Worm (Caenorhabditis elegans): Measurements from ENCODE around the gene old-1.

The old-1 gene

ce11 chrII:9827852-9828251 is 40.7 kb downstream of the old-1 start, which contains the start of gene eyg-1:
TSS of gene eyg-1 (minus strand) at chrII:9827952.
- TF ChIP-seq hnd-1 (tag; optimal IDR thresholded peaks at IDR 0.05): no peak
- no peak for TF ChIP-seq hmg-4 (GFP tag; optimal IDR thresholded peaks at IDR 0.05)
- TF ChIP-seq sea-1 (GFP tag; conservative IDR thresholded peaks at IDR 0.05): no peak
- TF ChIP-seq aly-1 (tag; optimal IDR thresholded peaks at IDR 0.05): no peak
- no peak for TF ChIP-seq scrt-1 (GFP tag; IDR thresholded peaks at IDR 0.05)
- no peak for TF ChIP-seq hmbx-1 (tag; optimal IDR thresholded peaks at IDR 0.05)
- no peak for TF ChIP-seq ceh-36 (tag; optimal IDR thresholded peaks at IDR 0.05)
- TF ChIP-seq flt-1 (GFP tag; IDR thresholded peaks at IDR 0.05): no peak
- TF ChIP-seq pes-1 (GFP tag; IDR thresholded peaks at IDR 0.05): no peak

ce11 chrII:9826946-9827345 is 41.6 kb downstream of the old-1 start:
- TF ChIP-seq hmg-4 (GFP tag; optimal IDR thresholded peaks at IDR 0.05) (no peak), ama-1 (optimal IDR thresholded peaks at IDR 0.05) (no peak), hmbx-1 (tag; optimal IDR thresholded peaks at IDR 0.05) (no peak), F13C5.2 (tag; optimal IDR thresholded peaks at IDR 0.05) (no peak), ceh-36 (tag; optimal IDR thresholded peaks at IDR 0.05) (no peak), ceh-13 (GFP tag; optimal IDR thresholded peaks at IDR 0.05) (no peak), pes-1 (GFP tag; IDR thresholded peaks at IDR 0.05) (no peak), ets-7 (tag; optimal IDR thresholded peaks at IDR 0.05) (no peak), aly-1 (tag; optimal IDR thresholded peaks at IDR 0.05) (no peak), flt-1 (GFP tag; IDR thresholded peaks at IDR 0.05) (no peak), scrt-1 (GFP tag; IDR thresholded peaks at IDR 0.05) (no peak), tra-4 (tag; optimal IDR thresholded peaks at IDR 0.05) (no peak), hnd-1 (tag; optimal IDR thresholded peaks at IDR 0.05) (no peak), sea-1 (GFP tag; conservative IDR thresholded peaks at IDR 0.05) (no peak), tbx-11 (GFP tag; IDR thresholded peaks at IDR 0.05) (no peak), tbx-37 (GFP tag; conservative IDR thresholded peaks at IDR 0.05) (no peak), B0310.2 (tag; optimal IDR thresholded peaks at IDR 0.05) (no peak)
